Worm (Caenorhabditis elegans) whole organism, L3 larva: ENCODE measurements around the gene EEED8.4.

Experiments used
- R02D3.7 ChIP-seq: fragments of 150-350 bp; optimal IDR thresholded peaks from 2 replicates; lab custom pipeline; 2014; ENCODE audit warnings: missing biosample characterization, missing genetic modification characterization
- ZK546.5 ChIP-seq: sonication (generic microtip); optimal IDR thresholded peaks from 2 replicates; lab custom pipeline; 2017; ENCODE audit warnings: missing biosample characterization, missing genetic modification characterization
- aly-2 ChIP-seq: fragments of 150-350 bp; optimal IDR thresholded peaks from 2 replicates; lab custom pipeline; 2014; ENCODE audit warnings: missing biosample characterization, missing genetic modification characterization
- ceh-16 ChIP-seq: sonication (generic microtip); optimal IDR thresholded peaks from 2 replicates; lab custom pipeline; 2017; ENCODE audit warnings: missing biosample characterization, missing genetic modification characterization
- ceh-28 ChIP-seq: fragments of 150-350 bp; optimal IDR thresholded peaks from 2 replicates; lab custom pipeline; 2014; ENCODE audit warnings: missing biosample characterization, missing genetic modification reagents, missing genetic modification characterization
- ceh-82 ChIP-seq: fragments of 150-350 bp; optimal IDR thresholded peaks from 2 replicates; lab custom pipeline; 2014; ENCODE audit warnings: missing biosample characterization, missing genetic modification characterization
- daf-12 ChIP-seq: fragments of 150-350 bp; optimal IDR thresholded peaks from 2 replicates; lab custom pipeline; 2014; ENCODE audit warnings: missing biosample characterization, missing genetic modification reagents, missing genetic modification characterization
- egl-27 ChIP-seq: sonication (generic microtip); optimal IDR thresholded peaks from 4 replicates; lab custom pipeline; 2017; ENCODE audit warnings: missing biosample characterization, missing genetic modification reagents, missing genetic modification characterization
- egl-5 ChIP-seq: fragments of 150-350 bp; optimal IDR thresholded peaks from 2 replicates; lab custom pipeline; 2017; ENCODE audit warnings: missing biosample characterization, missing genetic modification reagents, missing genetic modification characterization, inconsistent platforms
- elt-2 ChIP-seq: sonication (generic microtip); optimal IDR thresholded peaks from 2 replicates; lab custom pipeline; 2016; ENCODE audit warnings: missing genetic modification reagents, mild to moderate bottlenecking, missing genetic modification characterization, missing compliant biosample characterization
- eor-1 ChIP-seq, 2 experiments: fragments of 150-350 bp; optimal IDR thresholded peaks; 2 replicates each; lab custom pipeline; 2014 to 2018; ENCODE audit warnings: missing biosample characterization in 2 of 2, missing genetic modification characterization in 2 of 2
- fkh-10 ChIP-seq: sonication (generic microtip); optimal IDR thresholded peaks from 2 replicates; lab custom pipeline; 2017; ENCODE audit warnings: missing biosample characterization, missing genetic modification reagents, missing genetic modification characterization
- fkh-2 ChIP-seq: fragments of 150-350 bp; optimal IDR thresholded peaks from 2 replicates; lab custom pipeline; 2014; ENCODE audit warnings: missing biosample characterization, missing genetic modification reagents, missing genetic modification characterization
- fos-1 ChIP-seq: fragments of 150-350 bp; optimal IDR thresholded peaks from 2 replicates; lab custom pipeline; 2014; ENCODE audit warnings: missing biosample characterization, missing genetic modification characterization
- hmg-11 ChIP-seq: sonication (generic microtip); optimal IDR thresholded peaks from 2 replicates; lab custom pipeline; 2016; ENCODE audit warnings: missing genetic modification characterization, missing compliant biosample characterization
- jun-1 ChIP-seq: fragments of 150-350 bp; optimal IDR thresholded peaks from 2 replicates; lab custom pipeline; 2014; ENCODE audit warnings: missing biosample characterization, missing genetic modification reagents, missing genetic modification characterization
- lin-15B ChIP-seq: fragments of 150-350 bp; optimal IDR thresholded peaks from 2 replicates; lab custom pipeline; 2014; ENCODE audit warnings: missing biosample characterization, missing genetic modification characterization
- lin-39 ChIP-seq: fragments of 150-350 bp; optimal IDR thresholded peaks from 2 replicates; lab custom pipeline; 2018; ENCODE audit warnings: missing biosample characterization, missing genetic modification reagents, missing genetic modification characterization
- lsy-12 ChIP-seq: sonication (generic microtip); optimal IDR thresholded peaks from 2 replicates; lab custom pipeline; 2016; ENCODE audit warnings: mild to moderate bottlenecking, missing genetic modification characterization, missing compliant biosample characterization
- mdl-1 ChIP-seq: fragments of 150-350 bp; optimal IDR thresholded peaks from 2 replicates; lab custom pipeline; 2014; ENCODE audit warnings: missing biosample characterization, missing genetic modification characterization
- mml-1 ChIP-seq: fragments of 150-350 bp; sonication (generic microtip); optimal IDR thresholded peaks from 3 replicates; lab custom pipeline; 2014; ENCODE audit warnings: missing biosample characterization, missing genetic modification characterization
- nfya-1 ChIP-seq: sonication (generic microtip); optimal IDR thresholded peaks from 2 replicates; lab custom pipeline; 2017; ENCODE audit warnings: missing genetic modification characterization, mild to moderate bottlenecking, missing compliant biosample characterization, antibody characterized with exemption, moderate library complexity; ENCODE audit not compliant: insufficient read depth
- nhr-11 ChIP-seq: fragments of 150-350 bp; optimal IDR thresholded peaks from 2 replicates; lab custom pipeline; 2014; ENCODE audit warnings: missing biosample characterization, missing genetic modification characterization
- nhr-12 ChIP-seq: fragments of 150-350 bp; optimal IDR thresholded peaks from 2 replicates; lab custom pipeline; 2014; ENCODE audit warnings: missing biosample characterization, missing genetic modification characterization
- nhr-23 ChIP-seq: fragments of 150-350 bp; optimal IDR thresholded peaks from 2 replicates; lab custom pipeline; 2014; ENCODE audit warnings: missing biosample characterization, missing genetic modification reagents, missing genetic modification characterization
- nhr-237 ChIP-seq: fragments of 150-350 bp; optimal IDR thresholded peaks from 2 replicates; lab custom pipeline; 2014; ENCODE audit warnings: missing biosample characterization, missing genetic modification characterization
- nhr-25 ChIP-seq: sonication (generic microtip); optimal IDR thresholded peaks from 2 replicates; lab custom pipeline; 2017; ENCODE audit warnings: missing biosample characterization, missing genetic modification characterization
- nhr-28 ChIP-seq: fragments of 150-350 bp; optimal IDR thresholded peaks from 2 replicates; lab custom pipeline; 2014; ENCODE audit warnings: missing biosample characterization, missing genetic modification characterization
- nhr-43 ChIP-seq: sonication (generic microtip); optimal IDR thresholded peaks from 2 replicates; lab custom pipeline; 2016; ENCODE audit warnings: mild to moderate bottlenecking, missing genetic modification characterization, missing compliant biosample characterization; ENCODE audit not compliant: poor library complexity, severe bottlenecking
- nhr-67 ChIP-seq: fragments of 150-350 bp; optimal IDR thresholded peaks from 2 replicates; lab custom pipeline; 2014; ENCODE audit warnings: missing biosample characterization, missing genetic modification characterization
- nhr-76 ChIP-seq: fragments of 150-350 bp; sonication (generic microtip); optimal IDR thresholded peaks from 5 replicates; lab custom pipeline; 2014; ENCODE audit warnings: missing biosample characterization, missing genetic modification characterization
- pha-4 ChIP-seq: fragments of 150-350 bp; optimal IDR thresholded peaks from 2 replicates; lab custom pipeline; 2014; ENCODE audit warnings: missing biosample characterization, missing genetic modification reagents, missing genetic modification characterization
- pqm-1 ChIP-seq: fragments of 150-350 bp; optimal IDR thresholded peaks from 2 replicates; lab custom pipeline; 2017; ENCODE audit warnings: missing biosample characterization, missing genetic modification characterization, inconsistent platforms
- sea-2 ChIP-seq: fragments of 150-350 bp; sonication (generic microtip); optimal IDR thresholded peaks from 4 replicates; lab custom pipeline; 2014; ENCODE audit warnings: missing biosample characterization, missing genetic modification reagents, missing genetic modification characterization
- skn-1 ChIP-seq: fragments of 150-350 bp; optimal IDR thresholded peaks from 2 replicates; lab custom pipeline; 2014; ENCODE audit warnings: missing biosample characterization, missing genetic modification characterization
- snpc-4 ChIP-seq: fragments of 150-350 bp; optimal IDR thresholded peaks from 2 replicates; lab custom pipeline; 2014; ENCODE audit warnings: missing biosample characterization, missing genetic modification characterization
- unc-39 ChIP-seq: sonication (generic microtip); optimal IDR thresholded peaks from 4 replicates; lab custom pipeline; 2017; ENCODE audit warnings: missing biosample characterization, missing genetic modification characterization
- unc-62 ChIP-seq: fragments of 150-350 bp; sonication (generic microtip); optimal IDR thresholded peaks from 4 replicates; lab custom pipeline; 2014; ENCODE audit warnings: missing biosample characterization, missing genetic modification reagents, missing genetic modification characterization
- zag-1 ChIP-seq: fragments of 150-350 bp; optimal IDR thresholded peaks from 2 replicates; lab custom pipeline; 2014; ENCODE audit warnings: missing biosample characterization, missing genetic modification characterization
- ztf-11 ChIP-seq: fragments of 150-350 bp; optimal IDR thresholded peaks from 2 replicates; lab custom pipeline; 2014; ENCODE audit warnings: missing biosample characterization, missing genetic modification characterization
- ztf-4 ChIP-seq: fragments of 150-350 bp; optimal IDR thresholded peaks from 2 replicates; lab custom pipeline; 2014; ENCODE audit warnings: missing biosample characterization, missing genetic modification characterization

Gene EEED8.4

DNA sequence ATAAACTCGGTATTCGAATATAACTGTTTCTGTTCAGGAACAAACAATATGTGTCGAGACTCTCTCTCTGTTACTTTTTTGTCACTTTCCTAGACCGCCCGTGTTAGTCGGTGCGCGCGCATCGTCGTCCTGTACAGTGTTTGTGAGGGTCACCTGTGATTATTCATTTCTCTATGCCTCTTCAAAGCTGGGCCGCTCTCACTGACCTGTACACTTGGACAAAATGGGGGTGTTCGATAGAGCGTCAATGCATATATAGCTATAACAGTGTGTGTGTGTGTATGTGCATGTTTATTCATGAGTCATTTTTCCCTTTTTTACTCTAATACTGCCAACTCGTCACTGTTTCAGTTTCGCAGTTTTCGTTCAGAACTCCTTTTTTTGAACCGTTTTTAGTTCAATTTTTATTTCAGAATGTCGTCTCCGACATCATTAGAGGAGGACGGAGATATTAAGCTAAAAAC is 29.5 kb upstream of the EEED8.4 start, which contains the start of gene pkc-3 (continued):
- no peak for TF ChIP-seq lin-39
- TF ChIP-seq unc-62, result no peak
- TF ChIP-seq ceh-82 (tag; lab: Kevin White, UChicago), result no peak
- TF ChIP-seq nhr-237 (tag; lab: Kevin White, UChicago), result no peak
- no peak for TF ChIP-seq mdl-1 (tag; lab: Kevin White, UChicago)
- TF ChIP-seq unc-39 (tag; lab: Kevin White, UChicago), result no peak
- TF ChIP-seq nhr-11 (tag; lab: Kevin White, UChicago), result no peak
- no peak for TF ChIP-seq egl-27 (tag; lab: Kevin White, UChicago)
- no peak for TF ChIP-seq daf-12 (tag; lab: Kevin White, UChicago)
- TF ChIP-seq nhr-43 (tag; lab: Kevin White, UChicago), result peak; percentile 51
- peak; percentile 80 for TF ChIP-seq fos-1
- no peak for TF ChIP-seq mml-1 (tag; lab: Kevin White, UChicago)
- peak; percentile 75 for TF ChIP-seq lin-15B (tag; lab: Kevin White, UChicago)
- no peak for TF ChIP-seq nhr-12
- peak; percentile 26 for TF ChIP-seq ztf-4 (tag; lab: Kevin White, UChicago)
- TF ChIP-seq egl-5 (tag; lab: Kevin White, UChicago), result no peak
- no peak for TF ChIP-seq zag-1
- peak; percentile 50 for TF ChIP-seq pqm-1 (tag; lab: Kevin White, UChicago)

ce11 chrII:5384282-5384681 is 24.8 kb upstream of the EEED8.4 start:
- TF ChIP-seq fkh-10, result no peak
- TF ChIP-seq elt-2, result no peak
- TF ChIP-seq nhr-23 (tag; lab: Kevin White, UChicago), result peak; percentile 0
- TF ChIP-seq ceh-16 (tag; lab: Kevin White, UChicago), result no peak
- TF ChIP-seq nhr-43 (tag; lab: Kevin White, UChicago), result peak; percentile 8
- no peak for TF ChIP-seq egl-5 (tag; lab: Kevin White, UChicago)
- no peak for TF ChIP-seq daf-12 (tag; lab: Kevin White, UChicago)

- TF ChIP-seq unc-39 (tag; lab: Kevin White, UChicago), result no peak
- TF ChIP-seq elt-2, result peak; percentile 3
Observed at ce11 chrII:5387217-5387616, 21.9 kb upstream of the EEED8.4 start, which contains the start of gene ccpp-6. Gene ccpp-6, minus strand, starts transcription at chrII:5387317.

ce11 chrII:5388786-5389421 is 20.2 kb upstream of the EEED8.4 start, which contains the start of gene rsp-4:
Gene rsp-4, minus strand, starts transcription at chrII:5388836.
- TF ChIP-seq unc-62 (no peak), lsy-12 (tag; lab: Kevin White, UChicago) (no peak), ZK546.5 (tag; lab: Kevin White, UChicago) (no peak), jun-1 (tag; lab: Kevin White, UChicago) (no peak), mml-1 (tag; lab: Kevin White, UChicago) (no peak), daf-12 (tag; lab: Kevin White, UChicago) (no peak), elt-2 (no peak), pqm-1 (tag; lab: Kevin White, UChicago) (no peak), nhr-76 (tag; lab: Kevin White, UChicago) (no peak), nhr-11 (tag; lab: Kevin White, UChicago) (no peak), sea-2 (GFP tag; lab: Kevin White, UChicago) (no peak), egl-5 (tag; lab: Kevin White, UChicago) (no peak), snpc-4 (tag; lab: Kevin White, UChicago) (no peak), ztf-4 (tag; lab: Kevin White, UChicago) (no peak), skn-1 (tag; lab: Kevin White, UChicago) (no peak), nhr-23 (tag; lab: Kevin White, UChicago) (no peak)

ce11 chrII:5389831-5390323 is 19.2 kb upstream of the EEED8.4 start, which contains the start of gene ndx-6:
Gene ndx-6, minus strand, starts transcription at chrII:5389881.
- peak; percentile 82 for TF ChIP-seq nfya-1
- TF ChIP-seq eor-1 (tag; optimal IDR thresholded peaks at IDR 0.05; lab: Kevin White, UChicago), result no peak
- peak; percentile 90 for TF ChIP-seq pha-4
- TF ChIP-seq nhr-67 (tag; lab: Kevin White, UChicago), result no peak
- peak; percentile 71 for TF ChIP-seq jun-1 (tag; lab: Kevin White, UChicago)
- TF ChIP-seq nhr-76 (tag; lab: Kevin White, UChicago), result no peak
- TF ChIP-seq lin-15B (tag; lab: Kevin White, UChicago), result peak; percentile 75
- peak; percentile 55 for TF ChIP-seq ceh-28
- TF ChIP-seq fkh-10, result no peak
- TF ChIP-seq R02D3.7, result peak; percentile 61
- peak; percentile 92 for TF ChIP-seq nhr-25 (tag; lab: Kevin White, UChicago)
- peak; percentile 5 for TF ChIP-seq aly-2 (tag; lab: Kevin White, UChicago)
- no peak for TF ChIP-seq ztf-11 (tag; lab: Kevin White, UChicago)
- TF ChIP-seq nhr-12, result no peak
- peak; percentile 58 for TF ChIP-seq ztf-4 (tag; lab: Kevin White, UChicago)
- TF ChIP-seq lin-39, result peak; percentile 79
- TF ChIP-seq nhr-43 (tag; lab: Kevin White, UChicago), result peak; percentile 86
- TF ChIP-seq hmg-11 (tag; lab: Kevin White, UChicago), result peak; percentile 51
- peak; percentile 57 for TF ChIP-seq skn-1 (tag; lab: Kevin White, UChicago)
- no peak for TF ChIP-seq fkh-2 (tag; lab: Kevin White, UChicago)
- TF ChIP-seq nhr-28 (tag; lab: Kevin White, UChicago), result no peak
